Worm (Caenorhabditis elegans) whole organism, L1 larva: ENCODE results near the gene C02D5.2.

Experiments used
- C04F5.9 ChIP-seq: sonication (generic microtip); optimal IDR thresholded peaks from 2 replicates; lab custom pipeline; 2016; ENCODE audit warnings: missing genetic modification characterization, missing compliant biosample characterization
- aha-1 ChIP-seq: fragments of 150-350 bp; optimal IDR thresholded peaks from 2 replicates; lab custom pipeline; 2014; ENCODE audit warnings: missing biosample characterization, missing genetic modification characterization
- ama-1 ChIP-seq: fragments of 150-350 bp; optimal IDR thresholded peaks from 2 replicates; lab custom pipeline; 2014
- blmp-1 ChIP-seq: fragments of 150-350 bp; optimal IDR thresholded peaks from 2 replicates; lab custom pipeline; 2014; ENCODE audit warnings: missing biosample characterization, missing genetic modification characterization
- ceh-63 ChIP-seq: fragments of 200-800 bp; sonication (Bioruptor generic); optimal IDR thresholded peaks from 2 replicates; lab custom pipeline; 2018; ENCODE audit warnings: mild to moderate bottlenecking, missing genetic modification characterization, missing compliant biosample characterization
- ceh-8 ChIP-seq: fragments of 200-800 bp; sonication (Bioruptor generic); optimal IDR thresholded peaks from 2 replicates; lab custom pipeline; 2018; ENCODE audit warnings: mild to moderate bottlenecking, missing genetic modification characterization, moderate library complexity, missing compliant biosample characterization
- ceh-82 ChIP-seq, 3 experiments: fragments of 150-350 bp in 1 of 3; sonication (generic microtip) in 2 of 3; optimal IDR thresholded peaks; 2 replicates each; lab custom pipeline; 2014 to 2017; ENCODE audit warnings: missing biosample characterization in 3 of 3, missing genetic modification characterization in 3 of 3
- ceh-90 ChIP-seq: sonication (generic microtip); optimal IDR thresholded peaks from 2 replicates; lab custom pipeline; 2016; ENCODE audit warnings: missing genetic modification characterization, missing compliant biosample characterization
- dsc-1 ChIP-seq: sonication (generic microtip); optimal IDR thresholded peaks from 2 replicates; lab custom pipeline; 2016; ENCODE audit warnings: mild to moderate bottlenecking, missing genetic modification characterization, missing compliant biosample characterization
- efl-1 ChIP-seq, 4 experiments: fragments of 150-350 bp; optimal IDR thresholded peaks in 3 of 4; peaks in 1 of 4; 1 replicate in 1 of 4; 2 replicates in 3 of 4; lab custom pipeline; 2014; ENCODE audit warnings: missing biosample characterization in 2 of 4, missing genetic modification characterization in 2 of 4, missing genetic modification reagents in 2 of 4
- elt-3 ChIP-seq, 6 experiments: fragments of 150-350 bp in 1 of 6; sonication (generic microtip); optimal IDR thresholded peaks; 2 replicates each; lab custom pipeline; 2017 to 2018; ENCODE audit warnings: missing biosample characterization in 6 of 6, missing genetic modification characterization in 6 of 6, inconsistent platforms in 1 of 6
- fkh-8 ChIP-seq: sonication (generic microtip); optimal IDR thresholded peaks from 2 replicates; lab custom pipeline; 2016; ENCODE audit warnings: mild to moderate bottlenecking, missing genetic modification characterization, missing compliant biosample characterization
- grh-1 ChIP-seq: fragments of 200-800 bp; sonication (Bioruptor generic); IDR thresholded peaks from 2 replicates; pipeline ENCODE4 v1.3.6; 2022; ENCODE audit warnings: missing genetic modification reagents, missing genetic modification characterization, missing compliant biosample characterization
- hpl-2 ChIP-seq: fragments of 150-350 bp; optimal IDR thresholded peaks from 2 replicates; lab custom pipeline; 2014; ENCODE audit warnings: missing biosample characterization, missing genetic modification reagents, missing genetic modification characterization
- irx-1 ChIP-seq: sonication (generic microtip); optimal IDR thresholded peaks from 2 replicates; lab custom pipeline; 2016; ENCODE audit warnings: missing genetic modification characterization, missing compliant biosample characterization
- lin-13 ChIP-seq: fragments of 150-350 bp; optimal IDR thresholded peaks from 2 replicates; lab custom pipeline; 2014; ENCODE audit warnings: missing biosample characterization, missing genetic modification reagents, missing genetic modification characterization
- lin-14 ChIP-seq: fragments of 200-800 bp; sonication (Bioruptor generic); optimal IDR thresholded peaks from 2 replicates; lab custom pipeline; 2018; ENCODE audit warnings: mild to moderate bottlenecking, missing genetic modification characterization, moderate library complexity, missing compliant biosample characterization
- lin-15B ChIP-seq: fragments of 150-350 bp; sonication (generic microtip); optimal IDR thresholded peaks from 3 replicates; lab custom pipeline; 2014; ENCODE audit warnings: missing biosample characterization, missing genetic modification characterization
- lin-35 ChIP-seq, 2 experiments: fragments of 150-350 bp; optimal IDR thresholded peaks; 2 replicates each; lab custom pipeline; 2014; ENCODE audit warnings: missing biosample characterization in 2 of 2, missing genetic modification characterization in 2 of 2, missing genetic modification reagents in 2 of 2
- lin-39 ChIP-seq: fragments of 150-350 bp; optimal IDR thresholded peaks from 2 replicates; lab custom pipeline; 2014; ENCODE audit warnings: missing biosample characterization, missing genetic modification reagents, missing genetic modification characterization
- lir-3 ChIP-seq: sonication (generic microtip); optimal IDR thresholded peaks from 2 replicates; lab custom pipeline; 2016; ENCODE audit warnings: mild to moderate bottlenecking, missing genetic modification characterization, moderate library complexity, missing compliant biosample characterization; ENCODE audit not compliant: poor library complexity
- lsy-2 ChIP-seq, 2 experiments: fragments of 150-350 bp; optimal IDR thresholded peaks; 2 replicates each; lab custom pipeline; 2014; ENCODE audit warnings: missing biosample characterization in 2 of 2, missing genetic modification characterization in 2 of 2
- mab-9 ChIP-seq: fragments of 200-800 bp; sonication (Bioruptor generic); IDR thresholded peaks from 2 replicates; pipeline ENCODE4 v1.3.6; 2022; ENCODE audit warnings: missing genetic modification reagents, missing genetic modification characterization, missing compliant biosample characterization
- mdl-1 ChIP-seq, 2 experiments: fragments of 150-350 bp; optimal IDR thresholded peaks; 2 replicates each; lab custom pipeline; 2014 to 2017; ENCODE audit warnings: missing biosample characterization in 2 of 2, missing genetic modification characterization in 2 of 2, inconsistent platforms in 1 of 2
- mep-1 ChIP-seq: fragments of 150-350 bp; optimal IDR thresholded peaks from 2 replicates; lab custom pipeline; 2014; ENCODE audit warnings: missing biosample characterization, missing genetic modification characterization
- nhr-19 ChIP-seq: fragments of 200-800 bp; sonication (Bioruptor generic); conservative IDR thresholded peaks from 2 replicates; pipeline ENCODE4 v1.3.6; 2022; ENCODE audit warnings: missing genetic modification characterization, missing compliant biosample characterization
- nhr-20 ChIP-seq: sonication (generic microtip); optimal IDR thresholded peaks from 2 replicates; lab custom pipeline; 2016; ENCODE audit warnings: mild to moderate bottlenecking, missing genetic modification characterization, missing compliant biosample characterization
- nhr-237 ChIP-seq: fragments of 150-350 bp; optimal IDR thresholded peaks from 2 replicates; lab custom pipeline; 2014; ENCODE audit warnings: missing biosample characterization, missing genetic modification characterization
- nhr-77 ChIP-seq: fragments of 150-350 bp; optimal IDR thresholded peaks from 2 replicates; lab custom pipeline; 2014; ENCODE audit warnings: missing biosample characterization, missing genetic modification characterization
- nhr-85 ChIP-seq: sonication (generic microtip); peaks from one replicate; lab custom pipeline; 2016; ENCODE audit warnings: missing genetic modification characterization, inconsistent platforms, missing compliant biosample characterization
- nhr-90 ChIP-seq: sonication (generic microtip); optimal IDR thresholded peaks from 2 replicates; lab custom pipeline; 2016; ENCODE audit warnings: mild to moderate bottlenecking, missing genetic modification characterization, missing compliant biosample characterization; ENCODE audit not compliant: poor library complexity
- pax-3 ChIP-seq: fragments of 200-800 bp; sonication (Bioruptor generic); optimal IDR thresholded peaks from 2 replicates; lab custom pipeline; 2018; ENCODE audit warnings: mild to moderate bottlenecking, missing genetic modification characterization, moderate library complexity, missing compliant biosample characterization
- rnt-1 ChIP-seq: sonication (generic microtip); optimal IDR thresholded peaks from 2 replicates; lab custom pipeline; 2016; ENCODE audit warnings: mild to moderate bottlenecking, missing genetic modification characterization, moderate library complexity, missing compliant biosample characterization
- snpc-4 ChIP-seq: fragments of 150-350 bp; optimal IDR thresholded peaks from 2 replicates; lab custom pipeline; 2014; ENCODE audit warnings: missing biosample characterization, missing genetic modification characterization
- snu-23 ChIP-seq: sonication (generic microtip); optimal IDR thresholded peaks from 2 replicates; lab custom pipeline; 2016; ENCODE audit warnings: missing genetic modification characterization, missing compliant biosample characterization
- sox-4 ChIP-seq: sonication (generic microtip); optimal IDR thresholded peaks from 2 replicates; lab custom pipeline; 2016; ENCODE audit warnings: missing genetic modification characterization, missing compliant biosample characterization
- sptf-1 ChIP-seq: fragments of 150-350 bp; optimal IDR thresholded peaks from 2 replicates; lab custom pipeline; 2014; ENCODE audit warnings: missing biosample characterization, missing genetic modification characterization
- swsn-7 ChIP-seq: sonication (generic microtip); optimal IDR thresholded peaks from 2 replicates; lab custom pipeline; 2016; ENCODE audit warnings: missing genetic modification characterization, missing compliant biosample characterization
- tbx-2 ChIP-seq: sonication (generic microtip); optimal IDR thresholded peaks from 2 replicates; lab custom pipeline; 2016; ENCODE audit warnings: missing genetic modification characterization, missing compliant biosample characterization
- tlp-1 ChIP-seq: fragments of 150-350 bp; optimal IDR thresholded peaks from 2 replicates; lab custom pipeline; 2014; ENCODE audit warnings: missing biosample characterization, missing genetic modification characterization
- unc-130 ChIP-seq: fragments of 150-350 bp; optimal IDR thresholded peaks from 2 replicates; lab custom pipeline; 2017; ENCODE audit warnings: missing biosample characterization, missing genetic modification characterization, inconsistent platforms
- unc-30 ChIP-seq: sonication (generic microtip); optimal IDR thresholded peaks from 2 replicates; lab custom pipeline; 2017; ENCODE audit warnings: missing biosample characterization, missing genetic modification characterization
- unc-62 ChIP-seq: fragments of 150-350 bp; optimal IDR thresholded peaks from 2 replicates; lab custom pipeline; 2014; ENCODE audit warnings: missing biosample characterization, missing genetic modification reagents, missing genetic modification characterization
- unc-86 ChIP-seq: sonication (generic microtip); optimal IDR thresholded peaks from 2 replicates; lab custom pipeline; 2016; ENCODE audit warnings: missing genetic modification characterization, missing compliant biosample characterization
- unc-98 ChIP-seq: fragments of 200-800 bp; sonication (Bioruptor generic); IDR thresholded peaks from 2 replicates; pipeline ENCODE4 v1.3.6; 2022; ENCODE audit warnings: missing genetic modification characterization, missing compliant biosample characterization
- vab-15 ChIP-seq: sonication (generic microtip); optimal IDR thresholded peaks from 2 replicates; lab custom pipeline; 2017; ENCODE audit warnings: missing genotype, mild to moderate bottlenecking, missing genetic modification characterization, missing compliant biosample characterization
- xbp-1 ChIP-seq: sonication (generic microtip); optimal IDR thresholded peaks from 2 replicates; lab custom pipeline; 2016; ENCODE audit warnings: missing genetic modification characterization, missing compliant biosample characterization
- zip-4 ChIP-seq: fragments of 200-800 bp; sonication (Bioruptor generic); optimal IDR thresholded peaks from 2 replicates; lab custom pipeline; 2018; ENCODE audit warnings: mild to moderate bottlenecking, missing genetic modification characterization, moderate library complexity, missing compliant biosample characterization
- ztf-11 ChIP-seq, 2 experiments: sonication (generic microtip); optimal IDR thresholded peaks; 2 replicates each; lab custom pipeline; 2016 to 2017; ENCODE audit warnings: missing genetic modification characterization in 2 of 2, missing biosample characterization in 1 of 2, missing compliant biosample characterization in 1 of 2
- ztf-4 ChIP-seq: fragments of 150-350 bp; optimal IDR thresholded peaks from 2 replicates; lab custom pipeline; 2014; ENCODE audit warnings: missing biosample characterization, missing genetic modification characterization

C02D5.2 gene

ce11 chrIII:8524773-8525172 lies 32.4 kb upstream of the C02D5.2 start, which contains the start of gene idpp-15:
idpp-15 (plus strand) TSS chrIII:8525073.
- TF ChIP-seq grh-1 (GFP tag; lab: Robert Waterston, UW) (no peak), ama-1 (lab: Kevin White, UChicago) (no peak), unc-98 (GFP tag; lab: Robert Waterston, UW) (no peak), lin-14 (no peak), swsn-7 (tag; lab: Kevin White, UChicago) (no peak), unc-30 (no peak), nhr-237 (tag; lab: Kevin White, UChicago) (no peak), ceh-63 (GFP tag; lab: Kevin White, UChicago) (no peak), unc-62 (GFP tag; lab: Kevin White, UChicago) (no peak), nhr-19 (no peak), lin-13 (GFP tag; lab: Kevin White, UChicago) (no peak), mdl-1 (tag; optimal IDR thresholded peaks at IDR 0.05; lab: Kevin White, UChicago) (no peak)

ce11 chrIII:8529002-8529401 lies 28.1 kb upstream of the C02D5.2 start:
- TF ChIP-seq xbp-1 (tag; lab: Kevin White, UChicago) (peak; percentile 86), lin-15B (peak; percentile 33), elt-3 (tag; optimal IDR thresholded peaks at IDR 0.05; lab: Kevin White, UChicago) (no peak), vab-15 (tag; lab: Kevin White, UChicago) (no peak), C04F5.9 (peak; percentile 49), snpc-4 (tag; lab: Kevin White, UChicago) (peak; percentile 39), lin-39 (tag; lab: Kevin White, UChicago) (peak; percentile 47), blmp-1 (tag; lab: Kevin White, UChicago) (peak; percentile 64), pax-3 (tag; lab: Kevin White, UChicago) (peak; percentile 65), lin-14 (peak; percentile 86), snu-23 (GFP tag; lab: Kevin White, UChicago) (peak; percentile 71), nhr-90 (tag; lab: Kevin White, UChicago) (peak; percentile 74), sptf-1 (tag; lab: Kevin White, UChicago) (no peak), unc-86 (tag; lab: Kevin White, UChicago) (peak; percentile 86), dsc-1 (tag; lab: Kevin White, UChicago) (peak; percentile 67), fkh-8 (tag; lab: Kevin White, UChicago) (peak; percentile 79), unc-130 (tag; lab: Kevin White, UChicago) (no peak), grh-1 (GFP tag; lab: Robert Waterston, UW) (peak; percentile 64), nhr-85 (tag; lab: Kevin White, UChicago) (peak; percentile 97), irx-1 (peak; percentile 88), ztf-11 (tag; optimal IDR thresholded peaks at IDR 0.05; lab: Kevin White, UChicago) (peak in 1 of 2 experiments; percentile 90), nhr-19 (peak; percentile 56), rnt-1 (peak; percentile 89), tbx-2 (tag; lab: Kevin White, UChicago) (peak; percentile 81), nhr-20 (peak; percentile 73), ceh-90 (tag; lab: Kevin White, UChicago) (peak; percentile 89), hpl-2 (no peak), mep-1 (tag; lab: Kevin White, UChicago) (peak; percentile 83), sox-4 (tag; lab: Kevin White, UChicago) (peak; percentile 17), lin-13 (GFP tag; lab: Kevin White, UChicago) (no peak), unc-30 (no peak), tlp-1 (tag; lab: Kevin White, UChicago) (no peak), lsy-2 (tag; optimal IDR thresholded peaks at IDR 0.05; lab: Kevin White, UChicago) (peak; percentile 87), lin-35 (GFP tag; optimal IDR thresholded peaks at IDR 0.05; lab: Kevin White, UChicago) (peak; percentile 21 to 68), ceh-8 (GFP tag; lab: Kevin White, UChicago) (peak; percentile 67), efl-1 (optimal IDR thresholded peaks at IDR 0.05; lab: Kevin White, UChicago) (peak; percentile 58 to 66), efl-1 (GFP tag; optimal IDR thresholded peaks at IDR 0.05 in 1 of 2; lab: Kevin White, UChicago) (peak; percentile 68 to 94), ceh-82 (tag; optimal IDR thresholded peaks at IDR 0.05; lab: Kevin White, UChicago) (peak in 2 of 3 experiments; percentile 48 to 53), aha-1 (tag; lab: Kevin White, UChicago) (no peak), lir-3 (tag; lab: Kevin White, UChicago) (peak; percentile 88), zip-4 (GFP tag; lab: Kevin White, UChicago) (peak; percentile 100), ztf-4 (no peak), nhr-77 (tag; lab: Kevin White, UChicago) (no peak), mdl-1 (tag; optimal IDR thresholded peaks at IDR 0.05; lab: Kevin White, UChicago) (peak in 1 of 2 experiments; percentile 21), mab-9 (GFP tag; lab: Robert Waterston, UW) (no peak), nhr-237 (tag; lab: Kevin White, UChicago) (peak; percentile 39)
